Fruit fly (Drosophila melanogaster) whole organism, embryonic: ENCODE results near the gene CG34026.

Experiments
- CG10147 ChIP-seq: fragments of 200-800 bp; sonication (Bioruptor generic); optimal IDR thresholded peaks from 2 replicates; lab custom pipeline; 2019; ENCODE audit warnings: missing biosample characterization, mild to moderate bottlenecking, missing genetic modification characterization, moderate library complexity
- CG6254 ChIP-seq: fragments of 200-800 bp; sonication (Bioruptor generic); optimal IDR thresholded peaks from 3 replicates; lab custom pipeline; 2017; ENCODE audit warnings: mild to moderate bottlenecking, missing biosample characterization, missing genetic modification reagents, missing genetic modification characterization
- Dip2 ChIP-seq: fragments of 200-800 bp; sonication (Bioruptor generic); IDR thresholded peaks from 2 replicates; pipeline ENCODE4 v1.3.6; 2022; ENCODE audit warnings: missing biosample characterization, missing genetic modification characterization
- Gug ChIP-seq: fragments of 200-800 bp; sonication (Bioruptor generic); IDR thresholded peaks from 4 replicates; pipeline ENCODE4 v1.3.6; 2022; ENCODE audit warnings: missing biosample characterization, missing genetic modification characterization
- Nf-YA ChIP-seq: fragments of 200-800 bp; sonication (Bioruptor generic); IDR thresholded peaks from 2 replicates; pipeline ENCODE4 v1.3.6; 2022; ENCODE audit warnings: missing biosample characterization, missing genetic modification characterization
- Pdp1 ChIP-seq, 2 experiments: fragments of 200-800 bp; sonication (Bioruptor generic); optimal IDR thresholded peaks; 3 replicates each; lab custom pipeline; 2016; ENCODE audit warnings: missing biosample characterization in 2 of 2, missing genetic modification characterization in 2 of 2, mild to moderate bottlenecking in 1 of 2, moderate library complexity in 1 of 2
- Rfx ChIP-seq: fragments of 200-800 bp; sonication (Bioruptor generic); IDR thresholded peaks from 2 replicates; pipeline ENCODE4 v1.3.6; 2022; ENCODE audit warnings: missing biosample characterization, missing genetic modification characterization
- gce ChIP-seq: fragments of 200-800 bp; sonication (Bioruptor generic); IDR thresholded peaks from 3 replicates; pipeline ENCODE4 v1.3.6; 2022; ENCODE audit warnings: missing biosample characterization, missing genetic modification characterization
- lola ChIP-seq, 3 experiments: fragments of >200 bp in 2 of 3; fragments of 200-800 bp in 1 of 3; sonication (Bioruptor generic) in 1 of 3; optimal IDR thresholded peaks; 2 replicates each; lab custom pipeline; 2017 to 2019; ENCODE audit warnings: missing biosample characterization in 3 of 3, missing genetic modification characterization in 3 of 3, mild to moderate bottlenecking in 1 of 3, moderate library complexity in 1 of 3
- twi ChIP-seq: fragments of 200-800 bp; optimal IDR thresholded peaks from 2 replicates; lab custom pipeline; 2019; ENCODE audit warnings: missing biosample characterization, mild to moderate bottlenecking, missing genetic modification characterization, moderate library complexity

- TF ChIP-seq Pdp1 (GFP tag; optimal IDR thresholded peaks at IDR 0.05; lab: Kevin White, UChicago) (no peak), gce (no peak), CG6254 (GFP tag; lab: Kevin White, UChicago) (no peak), twi (no peak), Nf-YA (GFP tag; lab: Robert Waterston, UW) (no peak), CG10147 (GFP tag; lab: Kevin White, UChicago) (no peak), Gug (GFP tag; lab: Robert Waterston, UW) (no peak), lola (GFP tag; optimal IDR thresholded peaks at IDR 0.05; lab: Kevin White, UChicago) (no peak), Dip2 (no peak), Rfx (GFP tag; lab: Robert Waterston, UW) (no peak)
Measured at dm6 chrX:9580544-9580943, 46.9 kb downstream of the CG34026 start.
